Fruit fly (Drosophila melanogaster) S2 (cell line): ENCODE measurements around the gene Apt1.

ENCODE experiments used
- CG8478 ChIP-seq: fragments of >200 bp; optimal IDR thresholded peaks from 2 replicates; lab custom pipeline; 2018
- CTCF ChIP-seq, 2 experiments: fragments of >200 bp; optimal IDR thresholded peaks; 2 replicates each; lab custom pipeline; 2018

Gene Apt1

dm6 chr3L:11596585-11597252 is 31.1 kb upstream of the Apt1 start, which contains the start of gene CG7368:
Gene CG7368, plus strand, starts transcription at chr3L:11597202.
- TF ChIP-seq CG8478 (lab: Kevin White, UChicago), result no peak
- no peak for TF ChIP-seq CTCF (optimal IDR thresholded peaks at IDR 0.05; lab: Kevin White, UChicago)

dm6 chr3L:11599255-11599654 is 28.6 kb upstream of the Apt1 start:
- TF ChIP-seq CG8478 (lab: Kevin White, UChicago), result no peak
- TF ChIP-seq CTCF (optimal IDR thresholded peaks at IDR 0.05; lab: Kevin White, UChicago), result no peak

- TF ChIP-seq CG8478 (lab: Kevin White, UChicago), result no peak
- no peak for TF ChIP-seq CTCF (optimal IDR thresholded peaks at IDR 0.05; lab: Kevin White, UChicago)
Observed at dm6 chr3L:11599965-11600420, 27.8 kb upstream of the Apt1 start, which contains the start of the genes CG14137 and CG46394. Gene CG14137, minus strand, starts transcription at chr3L:11600065. Gene CG46394, plus strand, starts transcription at chr3L:11600370.

- TF ChIP-seq CTCF (optimal IDR thresholded peaks at IDR 0.05; lab: Kevin White, UChicago), result no peak
- no peak for TF ChIP-seq CG8478 (lab: Kevin White, UChicago)
Observed at dm6 chr3L:11601133-11601532, 26.7 kb upstream of the Apt1 start.

- no peak for TF ChIP-seq CG8478 (lab: Kevin White, UChicago)
- no peak for TF ChIP-seq CTCF (optimal IDR thresholded peaks at IDR 0.05; lab: Kevin White, UChicago)
Observed at dm6 chr3L:11602040-11602439, 25.8 kb upstream of the Apt1 start.

- TF ChIP-seq CG8478 (lab: Kevin White, UChicago) (no peak), CTCF (optimal IDR thresholded peaks at IDR 0.05; lab: Kevin White, UChicago) (no peak)
Observed at dm6 chr3L:11604227-11604626, 23.6 kb upstream of the Apt1 start.

- no peak for TF ChIP-seq CTCF (optimal IDR thresholded peaks at IDR 0.05; lab: Kevin White, UChicago)
- TF ChIP-seq CG8478 (lab: Kevin White, UChicago), result no peak
Observed at dm6 chr3L:11609153-11609809, 18.6 kb upstream of the Apt1 start, which contains the start of gene Duba. Gene Duba, minus strand, starts transcription at chr3L:11609465.

dm6 chr3L:11609835-11610234 is 18.0 kb upstream of the Apt1 start, which contains the start of gene CG42832:
Gene CG42832, plus strand, starts transcription at chr3L:11610135.
- TF ChIP-seq CTCF (optimal IDR thresholded peaks at IDR 0.05; lab: Kevin White, UChicago), result no peak
- no peak for TF ChIP-seq CG8478 (lab: Kevin White, UChicago)

- TF ChIP-seq CG8478 (lab: Kevin White, UChicago) (no peak), CTCF (optimal IDR thresholded peaks at IDR 0.05; lab: Kevin White, UChicago) (no peak)
Observed at dm6 chr3L:11620001-11620400, 7.8 kb upstream of the Apt1 start, which contains the start of gene Muc68Ca. Gene Muc68Ca, minus strand, starts transcription at chr3L:11620101.

- TF ChIP-seq CTCF (optimal IDR thresholded peaks at IDR 0.05; lab: Kevin White, UChicago) (no peak), CG8478 (lab: Kevin White, UChicago) (no peak)
Observed at dm6 chr3L:11622750-11623149, 5.1 kb upstream of the Apt1 start.

- TF ChIP-seq CG8478 (lab: Kevin White, UChicago) (no peak), CTCF (optimal IDR thresholded peaks at IDR 0.05; lab: Kevin White, UChicago) (no peak)
Observed at dm6 chr3L:11623245-11623883, 4.5 kb upstream of the Apt1 start.

- TF ChIP-seq CG8478 (lab: Kevin White, UChicago) (no peak), CTCF (optimal IDR thresholded peaks at IDR 0.05; lab: Kevin White, UChicago) (no peak)
Observed at dm6 chr3L:11624281-11624680, 3.6 kb upstream of the Apt1 start, which contains the start of gene Akr1B. Gene Akr1B, minus strand, starts transcription at chr3L:11624381.

dm6 chr3L:11625634-11626175 is 2.1 kb upstream of the Apt1 start, which contains the start of gene CG6083:
Gene CG6083, minus strand, starts transcription at chr3L:11626125.
- no peak for TF ChIP-seq CTCF (optimal IDR thresholded peaks at IDR 0.05; lab: Kevin White, UChicago)
- TF ChIP-seq CG8478 (lab: Kevin White, UChicago), result no peak

dm6 chr3L:11626229-11626826 is 1.5 kb upstream of the Apt1 start, which contains the start of gene PCID2:
Gene PCID2, plus strand, starts transcription at chr3L:11626441.
- TF ChIP-seq CG8478 (lab: Kevin White, UChicago) (no peak), CTCF (optimal IDR thresholded peaks at IDR 0.05; lab: Kevin White, UChicago) (no peak)
